Worm (Caenorhabditis elegans): ENCODE results near the gene oac-56.
A peak's percentile ranks its signal among the peaks of the same experiment; 100 is the strongest.

oac-56 gene

DNA sequence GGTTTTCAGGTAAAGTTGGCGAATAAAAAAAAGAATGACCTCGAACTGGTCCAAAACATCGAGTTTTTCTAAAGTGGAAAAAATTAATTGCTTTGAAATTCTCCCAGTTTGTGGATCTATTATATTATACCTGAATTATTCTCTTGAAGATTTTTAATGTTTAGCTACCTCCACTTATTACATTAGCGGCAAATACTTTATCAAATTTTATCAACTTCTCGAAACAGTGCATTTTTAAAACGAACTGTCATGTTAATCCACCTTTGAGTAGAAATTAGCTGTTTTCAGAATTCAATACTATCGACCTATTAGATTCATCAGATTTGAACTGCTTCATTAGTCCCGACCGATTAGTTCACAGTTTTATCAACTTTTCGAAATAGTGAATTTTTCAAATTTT is 32.5 kb downstream of the oac-56 start:
- no peak for TF ChIP-seq unc-62 (GFP tag; optimal IDR thresholded peaks at IDR 0.05 in 1 of 2)
- TF ChIP-seq unc-62 (tag; optimal IDR thresholded peaks at IDR 0.05): no peak
- TF ChIP-seq ceh-44 (GFP tag; IDR thresholded peaks at IDR 0.05): no peak
- TF ChIP-seq lin-29 (GFP tag; IDR thresholded peaks at IDR 0.05): no peak
- no peak for TF ChIP-seq tra-1 (GFP tag; IDR thresholded peaks at IDR 0.05)
- TF ChIP-seq snpc-1.2 (GFP tag; IDR thresholded peaks at IDR 0.05): peak; percentile 59

DNA sequence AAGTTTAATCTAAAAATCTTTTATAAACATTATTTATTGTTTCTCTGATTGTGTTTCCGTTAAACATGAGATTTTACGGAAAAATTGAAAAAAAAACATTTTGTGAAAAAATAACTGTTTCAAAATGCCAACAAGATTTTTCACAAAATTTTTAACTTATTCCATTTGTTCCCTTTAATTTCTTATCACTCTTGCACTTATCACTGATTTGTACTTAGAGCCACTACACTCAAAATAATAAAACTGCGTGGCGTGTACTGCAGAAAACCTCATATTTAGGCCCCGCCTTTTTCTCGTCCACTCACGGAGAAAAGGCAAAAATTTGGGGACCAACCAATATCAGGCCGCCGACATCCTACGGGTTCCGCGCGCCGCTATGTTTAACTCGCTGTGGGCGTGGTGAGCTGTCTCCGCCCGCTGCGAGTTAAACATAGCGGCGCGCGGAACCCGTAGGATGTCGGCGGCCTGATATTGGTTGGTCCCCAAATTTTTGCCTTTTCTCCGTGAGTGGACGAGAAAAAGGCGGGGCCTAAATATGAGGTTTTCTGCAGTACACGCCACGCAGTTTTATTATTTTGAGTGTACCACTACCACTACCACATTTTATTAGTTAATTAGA is 43.1 kb downstream of the oac-56 start:
- peak; percentile 84 for TF ChIP-seq snpc-1.2 (GFP tag; IDR thresholded peaks at IDR 0.05)

- TF ChIP-seq daf-19 (GFP tag; conservative IDR thresholded peaks at IDR 0.05) (no peak), mdl-1 (tag; optimal IDR thresholded peaks at IDR 0.05) (no peak), aha-1 (tag) (peak; percentile 93), gei-8 (GFP tag; optimal IDR thresholded peaks at IDR 0.05) (no peak), mep-1 (tag; optimal IDR thresholded peaks at IDR 0.05) (no peak), nhr-25 (tag; optimal IDR thresholded peaks at IDR 0.05; ENCODE audit: borderline replicate concordance, insufficient read depth) (no peak)
These were observed 44.7 kb downstream of the oac-56 start for ce11 chrIV:14305813-14306212.

ce11 chrIV:14297058-14297457 is 53.5 kb downstream of the oac-56 start:
- no peak for TF ChIP-seq nhr-76 (tag; optimal IDR thresholded peaks at IDR 0.05)
- no peak for TF ChIP-seq lin-13 (GFP tag; optimal IDR thresholded peaks at IDR 0.05)
- no peak for TF ChIP-seq tra-1 (GFP tag; IDR thresholded peaks at IDR 0.05)
- no peak for TF ChIP-seq ceh-32 (tag; optimal IDR thresholded peaks at IDR 0.05; ENCODE audit: poor library complexity)
- TF ChIP-seq gei-8 (GFP tag; optimal IDR thresholded peaks at IDR 0.05): no peak
- TF ChIP-seq php-3 (GFP tag; IDR thresholded peaks at IDR 0.05): no peak
- TF ChIP-seq T20F7.1 (GFP tag; optimal IDR thresholded peaks at IDR 0.05): no peak
- no peak for TF ChIP-seq lin-15B (tag; optimal IDR thresholded peaks at IDR 0.05)
- no peak for TF ChIP-seq vab-7 (GFP tag; IDR thresholded peaks at IDR 0.05)
- TF ChIP-seq nhr-42 (GFP tag; IDR thresholded peaks at IDR 0.05): no peak
- TF ChIP-seq spr-1 (tag; optimal IDR thresholded peaks at IDR 0.05): no peak
- no peak for TF ChIP-seq fkh-10 (GFP tag; optimal IDR thresholded peaks at IDR 0.05)
- no peak for TF ChIP-seq ceh-44 (GFP tag; IDR thresholded peaks at IDR 0.05)
- no peak for TF ChIP-seq T26A8.4 (GFP tag; IDR thresholded peaks at IDR 0.05)
- no peak for TF ChIP-seq ceh-62 (tag; optimal IDR thresholded peaks at IDR 0.05)
- TF ChIP-seq F26F4.8 (GFP tag; conservative IDR thresholded peaks at IDR 0.05): no peak
- TF ChIP-seq F44E2.7 (GFP tag; IDR thresholded peaks at IDR 0.05): no peak
- TF ChIP-seq jun-1 (tag; optimal IDR thresholded peaks at IDR 0.05): no peak
- TF ChIP-seq spr-3 (GFP tag; optimal IDR thresholded peaks at IDR 0.05): no peak
- TF ChIP-seq daf-12 (tag; optimal IDR thresholded peaks at IDR 0.05): no peak
